Fruit fly (Drosophila melanogaster): Measurements from ENCODE around the gene tal-2A.

tal-2A gene

DNA sequence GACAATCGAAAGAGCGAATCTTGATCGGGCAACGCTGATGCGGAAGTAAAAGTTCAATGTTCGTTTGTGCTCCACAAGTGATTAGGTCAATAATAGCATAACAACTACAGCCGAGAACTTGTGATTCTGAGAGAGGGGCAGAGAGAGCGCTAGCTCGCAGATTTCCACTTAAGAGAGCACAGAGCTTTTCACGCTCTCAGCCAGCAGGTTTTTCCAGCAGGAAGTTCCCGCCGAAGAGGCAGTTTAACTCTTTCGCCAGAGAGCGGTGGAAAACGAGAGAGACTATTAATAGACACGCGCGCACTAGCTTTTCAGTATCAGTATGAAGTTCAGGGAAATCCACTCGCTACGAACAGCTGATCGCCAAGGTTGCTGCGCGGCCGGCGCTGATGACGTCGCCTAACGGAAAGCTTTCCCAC lies 2.1 kb downstream of the tal-2A start (continued):
- TF ChIP-seq Dll (GFP tag; IDR thresholded peaks at IDR 0.05; ENCODE audit: partially characterized antibody) (peak; percentile 48; the same call in 1 of the 4 replicates), Doc3 (GFP tag; IDR thresholded peaks at IDR 0.05; ENCODE audit: partially characterized antibody) (0 out of 3 replicates have a peak, but pooled peaks have one; percentile 36), mld (GFP tag; IDR thresholded peaks at IDR 0.05; ENCODE audit: partially characterized antibody) (peak; percentile 57; the same call in 1 of the 3 replicates), zfh1 (GFP tag; IDR thresholded peaks at IDR 0.05) (0 out of 3 replicates have a peak, but pooled peaks have one; percentile 29), gro (GFP tag; optimal IDR thresholded peaks at IDR 0.05) (peak; percentile 11), HLHmδ (GFP tag; optimal IDR thresholded peaks at IDR 0.05) (peak; percentile 21), CG15479 (GFP tag; optimal IDR thresholded peaks at IDR 0.05) (no peak), Trl (optimal IDR thresholded peaks at IDR 0.05) (peak; percentile 91 to 94), Trl (GFP tag; optimal IDR thresholded peaks at IDR 0.05) (no peak), C15 (GFP tag; IDR thresholded peaks at IDR 0.05) (peak; percentile 41; the same call in 1 of the 3 replicates), z (GFP tag; IDR thresholded peaks at IDR 0.05) (peak; percentile 78; the same call in 2 of the 3 replicates), Xrp1 (GFP tag; IDR thresholded peaks at IDR 0.05) (peak; percentile 23; the same call in 1 of the 2 replicates), CG12071 (GFP tag; optimal IDR thresholded peaks at IDR 0.05) (no peak), Eip74EF (GFP tag; optimal IDR thresholded peaks at IDR 0.05) (peak in 1 of 2 experiments; percentile 33), CG34376 (GFP tag; optimal IDR thresholded peaks at IDR 0.05) (peak; percentile 2), Mrtf (GFP tag; IDR thresholded peaks at IDR 0.05) (no peak), so (GFP tag; IDR thresholded peaks at IDR 0.05) (peak; percentile 21; the same call in 1 of the 3 replicates), Atf6 (GFP tag; IDR thresholded peaks at IDR 0.05) (0 out of 2 replicates have a peak, but pooled peaks have one; percentile 9), CG10209 (GFP tag; optimal IDR thresholded peaks at IDR 0.05) (no peak), Hr78 (GFP tag; optimal IDR thresholded peaks at IDR 0.05) (peak in 1 of 2 experiments; percentile 82), ftz-f1 (GFP tag; optimal IDR thresholded peaks at IDR 0.05) (peak; percentile 57), CG3163 (GFP tag; optimal IDR thresholded peaks at IDR 0.05) (peak; percentile 90), sna (GFP tag; IDR thresholded peaks at IDR 0.05; ENCODE audit: partially characterized antibody) (peak; percentile 56), crp (GFP tag; optimal IDR thresholded peaks at IDR 0.05) (peak in 1 of 2 experiments; percentile 58), ash1 (GFP tag; optimal IDR thresholded peaks at IDR 0.05) (no peak), Blimp-1 (GFP tag; optimal IDR thresholded peaks at IDR 0.05) (peak; percentile 9), CG17328 (GFP tag; IDR thresholded peaks at IDR 0.05) (0 out of 2 replicates have a peak, but pooled peaks have one; percentile 20), CG10274 (GFP tag; optimal IDR thresholded peaks at IDR 0.05) (no peak), CG32532 (GFP tag; IDR thresholded peaks at IDR 0.05) (peak; percentile 42; the same call in 1 of the 2 replicates), chinmo (GFP tag; IDR thresholded peaks at IDR 0.05; ENCODE audit: partially characterized antibody) (peak; percentile 79; the same call in 2 of the 4 replicates)

dm6 chr3R:13815566-13816374 lies 2.9 kb downstream of the tal-2A start:
- TF ChIP-seq CG8944 (GFP tag; optimal IDR thresholded peaks at IDR 0.05) (no peak), CG17361 (GFP tag; IDR thresholded peaks at IDR 0.05) (peak; percentile 44; the same call in 1 of the 3 replicates), Med (GFP tag) (peak; percentile 54), sc (optimal IDR thresholded peaks at IDR 0.05) (no peak), sc (GFP tag; optimal IDR thresholded peaks at IDR 0.05) (peak; percentile 22), sens (GFP tag) (peak; percentile 64), phol (tag; optimal IDR thresholded peaks at IDR 0.05) (peak; percentile 18), CG30403 (GFP tag; optimal IDR thresholded peaks at IDR 0.05) (peak; percentile 12), eve (GFP tag; optimal IDR thresholded peaks at IDR 0.05) (peak in 1 of 2 experiments; percentile 51), Lhr (GFP tag; optimal IDR thresholded peaks at IDR 0.05) (peak; percentile 13), Oli (tag; optimal IDR thresholded peaks at IDR 0.05) (peak; percentile 15), vvl (GFP tag; IDR thresholded peaks at IDR 0.05) (peak; percentile 16; the same call in 1 of the 2 replicates), Sox102F (GFP tag; optimal IDR thresholded peaks at IDR 0.05) (peak; percentile 47), z (GFP tag; IDR thresholded peaks at IDR 0.05) (peak; percentile 54; the same call in 1 of the 3 replicates), CG18262 (tag; optimal IDR thresholded peaks at IDR 0.05) (peak; percentile 1), CG15696 (tag; optimal IDR thresholded peaks at IDR 0.05) (no peak), crol (GFP tag; IDR thresholded peaks at IDR 0.05) (peak; percentile 53; the same call in 1 of the 2 replicates), crp (GFP tag; optimal IDR thresholded peaks at IDR 0.05) (no peak), Ssrp (tag; optimal IDR thresholded peaks at IDR 0.05) (peak; percentile 23), nmo (GFP tag; optimal IDR thresholded peaks at IDR 0.05) (peak; percentile 29)

Data from whole organism, embryonic.